Fruit fly (Drosophila melanogaster): ENCODE data around the gene CG31157.

Gene CG31157

DNA sequence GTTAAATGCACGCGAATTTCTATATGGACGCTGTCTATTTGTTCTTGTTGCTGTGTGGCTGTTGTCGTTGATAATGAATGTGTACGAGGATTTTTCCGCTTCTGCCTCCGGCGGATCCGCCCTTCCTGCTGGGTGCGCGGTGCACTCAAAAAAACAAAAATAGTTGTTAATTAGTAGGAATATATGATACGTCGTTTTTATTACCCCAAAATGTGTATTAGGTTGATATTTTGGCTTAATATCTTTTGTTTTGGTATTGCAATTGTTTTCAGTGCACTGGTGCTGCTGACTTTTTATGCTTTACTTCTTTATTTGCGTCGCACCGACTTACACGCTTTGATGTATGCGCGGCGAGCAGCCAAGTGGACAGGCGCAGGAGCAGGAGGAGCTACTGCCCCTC is 44.1 kb downstream of the CG31157 start:
- TF ChIP-seq Ets96B (tag; optimal IDR thresholded peaks at IDR 0.05) = peak; percentile 45
- TF ChIP-seq Sox102F (GFP tag; optimal IDR thresholded peaks at IDR 0.05) = no peak
- 0 out of 3 replicates have a peak, but pooled peaks have one; percentile 29 for TF ChIP-seq CG8119 (GFP tag; IDR thresholded peaks at IDR 0.05)
- TF ChIP-seq pdm3 (GFP tag; optimal IDR thresholded peaks at IDR 0.05) = peak; percentile 30
- no peak for TF ChIP-seq Hr4 (GFP tag; optimal IDR thresholded peaks at IDR 0.05)
- no peak for TF ChIP-seq Hr38 (GFP tag; optimal IDR thresholded peaks at IDR 0.05)
- no peak for TF ChIP-seq esn (GFP tag; optimal IDR thresholded peaks at IDR 0.05)
- peak; percentile 37 for TF ChIP-seq CG3919 (GFP tag; optimal IDR thresholded peaks at IDR 0.05)
- TF ChIP-seq CG31627 (GFP tag; optimal IDR thresholded peaks at IDR 0.05) = no peak
- TF ChIP-seq spab (GFP tag; optimal IDR thresholded peaks at IDR 0.05) = peak; percentile 24
- no peak for TF ChIP-seq dac (GFP tag; optimal IDR thresholded peaks at IDR 0.05)
- TF ChIP-seq Sox15 (GFP tag; optimal IDR thresholded peaks at IDR 0.05) = no peak
- no peak for TF ChIP-seq cyc (GFP tag; optimal IDR thresholded peaks at IDR 0.05)
- TF ChIP-seq CG15336 (GFP tag; IDR thresholded peaks at IDR 0.05) = no peak
- TF ChIP-seq ss (GFP tag; optimal IDR thresholded peaks at IDR 0.05) = peak in 1 of 2 experiments; percentile 28
- no peak for TF ChIP-seq CG7368 (GFP tag; optimal IDR thresholded peaks at IDR 0.05)
- no peak for TF ChIP-seq fkh (GFP tag; optimal IDR thresholded peaks at IDR 0.05)
- TF ChIP-seq CG11762 (GFP tag; optimal IDR thresholded peaks at IDR 0.05; ENCODE audit: insufficient read depth) = no peak
- TF ChIP-seq Eip93F (GFP tag; optimal IDR thresholded peaks at IDR 0.05) = no peak
- TF ChIP-seq dsx (GFP tag; optimal IDR thresholded peaks at IDR 0.05; ENCODE audit: poor library complexity, severe bottlenecking) = peak; percentile 24
- TF ChIP-seq CG32006 (GFP tag; optimal IDR thresholded peaks at IDR 0.05) = peak; percentile 25
- peak; percentile 58 for TF ChIP-seq svp (GFP tag)
- peak; percentile 20 for TF ChIP-seq CG10631 (GFP tag; optimal IDR thresholded peaks at IDR 0.05)
- no peak for TF ChIP-seq CG6792 (GFP tag; optimal IDR thresholded peaks at IDR 0.05)
- peak; percentile 6 for TF ChIP-seq CG1621 (tag; optimal IDR thresholded peaks at IDR 0.05)
- TF ChIP-seq acj6 (GFP tag; optimal IDR thresholded peaks at IDR 0.05) = peak; percentile 2
- no peak for TF ChIP-seq salr (GFP tag; optimal IDR thresholded peaks at IDR 0.05)
- TF ChIP-seq Blimp-1 (GFP tag; optimal IDR thresholded peaks at IDR 0.05) = no peak
- peak; percentile 28 for TF ChIP-seq CG10669 (GFP tag; optimal IDR thresholded peaks at IDR 0.05)
- no peak for TF ChIP-seq CG4318 (GFP tag; optimal IDR thresholded peaks at IDR 0.05)
- no peak for TF ChIP-seq CG3032 (tag; optimal IDR thresholded peaks at IDR 0.05)
- peak; percentile 7 for TF ChIP-seq net (GFP tag; optimal IDR thresholded peaks at IDR 0.05)
- TF ChIP-seq CG6163 (GFP tag; IDR thresholded peaks at IDR 0.05) = no peak
- peak; percentile 8 for TF ChIP-seq OdsH (GFP tag; optimal IDR thresholded peaks at IDR 0.05)
- TF ChIP-seq Eip78C (GFP tag) = peak; percentile 74

Measured in whole organism, prepupa.